Worm (Caenorhabditis elegans) whole organism, young adult: ENCODE measurements around the gene ced-6.

Source experiments
- B0019.2 ChIP-seq: fragments of 200-800 bp; sonication (Bioruptor generic); conservative IDR thresholded peaks from 2 replicates; pipeline ENCODE4 v1.3.6; 2022; ENCODE audit warnings: missing genetic modification reagents, missing genetic modification characterization, missing compliant biosample characterization
- F23B12.7 ChIP-seq: sonication (generic microtip); optimal IDR thresholded peaks from 2 replicates; lab custom pipeline; 2017; ENCODE audit warnings: missing genetic modification characterization, mild to moderate bottlenecking, missing compliant biosample characterization, antibody characterized with exemption, moderate library complexity; ENCODE audit not compliant: insufficient read depth
- ama-1 ChIP-seq, 3 experiments: fragments of 150-350 bp in 1 of 3; sonication (generic microtip) in 2 of 3; optimal IDR thresholded peaks; 2 replicates each; lab custom pipeline; 2014 to 2018; ENCODE audit warnings: missing biosample characterization in 2 of 3, missing genetic modification characterization in 2 of 3, missing genetic modification reagents in 2 of 3
- bed-2 ChIP-seq: fragments of 200-800 bp; sonication (Bioruptor generic); IDR thresholded peaks from 2 replicates; pipeline ENCODE4 v1.3.6; 2022; ENCODE audit warnings: missing genetic modification reagents, missing genetic modification characterization, missing compliant biosample characterization
- ceh-91 ChIP-seq: fragments of 200-800 bp; sonication (Bioruptor generic); IDR thresholded peaks from 2 replicates; pipeline ENCODE4 v1.3.6; 2022; ENCODE audit warnings: missing genetic modification reagents, missing genetic modification characterization, missing compliant biosample characterization
- lin-26 ChIP-seq: fragments of 200-800 bp; sonication (Bioruptor generic); IDR thresholded peaks from 2 replicates; pipeline ENCODE4 v1.3.6; 2022; ENCODE audit warnings: missing genetic modification reagents, missing genetic modification characterization, missing compliant biosample characterization
- lsl-1 ChIP-seq: fragments of 200-800 bp; sonication (Bioruptor generic); optimal IDR thresholded peaks from 2 replicates; lab custom pipeline; 2018; ENCODE audit warnings: mild to moderate bottlenecking, missing genetic modification characterization, moderate library complexity, missing compliant biosample characterization
- mxl-1 ChIP-seq: sonication (generic microtip); optimal IDR thresholded peaks from 2 replicates; lab custom pipeline; 2016; ENCODE audit warnings: missing genetic modification characterization, missing compliant biosample characterization
- rec-8 ChIP-seq, 2 experiments: sonication (generic microtip); optimal IDR thresholded peaks; 2 replicates each; lab custom pipeline; 2016; ENCODE audit warnings: mild to moderate bottlenecking in 2 of 2, missing genetic modification characterization in 2 of 2, missing genetic modification reagents in 2 of 2, missing genotype in 2 of 2, missing biosample characterization in 1 of 2, missing compliant biosample characterization in 1 of 2, moderate library complexity in 1 of 2
- unc-62 ChIP-seq: fragments of 150-350 bp; optimal IDR thresholded peaks from 2 replicates; lab custom pipeline; 2014; ENCODE audit warnings: missing biosample characterization, missing genetic modification reagents, missing genetic modification characterization
- ztf-3 ChIP-seq: fragments of 200-800 bp; sonication (Bioruptor generic); optimal IDR thresholded peaks from 2 replicates; lab custom pipeline; 2018; ENCODE audit warnings: mild to moderate bottlenecking, missing genetic modification characterization, missing compliant biosample characterization

ce11 chrIII:5585711-5586110 is 9.9 kb upstream of the ced-6 start:
- no peak for TF ChIP-seq ama-1 (optimal IDR thresholded peaks at IDR 0.05; lab: Kevin White, UChicago)
- TF ChIP-seq ama-1 (GFP tag; optimal IDR thresholded peaks at IDR 0.05; lab: Kevin White, UChicago), result no peak
- no peak for TF ChIP-seq F23B12.7
- TF ChIP-seq bed-2, result no peak
- TF ChIP-seq ceh-91 (GFP tag; lab: Robert Waterston, UW), result no peak
- TF ChIP-seq B0019.2 (GFP tag; lab: Robert Waterston, UW), result no peak
- TF ChIP-seq unc-62 (GFP tag; lab: Kevin White, UChicago), result no peak
- TF ChIP-seq lin-26 (GFP tag; lab: Robert Waterston, UW), result no peak
- no peak for TF ChIP-seq ztf-3 (GFP tag; lab: Kevin White, UChicago)
- TF ChIP-seq mxl-1 (tag; lab: Kevin White, UChicago), result no peak
- TF ChIP-seq lsl-1, result no peak
- TF ChIP-seq rec-8 (tag; optimal IDR thresholded peaks at IDR 0.05; lab: Kevin White, UChicago), result no peak
